Fruit fly (Drosophila melanogaster): ENCODE results near the gene tara.

DNA sequence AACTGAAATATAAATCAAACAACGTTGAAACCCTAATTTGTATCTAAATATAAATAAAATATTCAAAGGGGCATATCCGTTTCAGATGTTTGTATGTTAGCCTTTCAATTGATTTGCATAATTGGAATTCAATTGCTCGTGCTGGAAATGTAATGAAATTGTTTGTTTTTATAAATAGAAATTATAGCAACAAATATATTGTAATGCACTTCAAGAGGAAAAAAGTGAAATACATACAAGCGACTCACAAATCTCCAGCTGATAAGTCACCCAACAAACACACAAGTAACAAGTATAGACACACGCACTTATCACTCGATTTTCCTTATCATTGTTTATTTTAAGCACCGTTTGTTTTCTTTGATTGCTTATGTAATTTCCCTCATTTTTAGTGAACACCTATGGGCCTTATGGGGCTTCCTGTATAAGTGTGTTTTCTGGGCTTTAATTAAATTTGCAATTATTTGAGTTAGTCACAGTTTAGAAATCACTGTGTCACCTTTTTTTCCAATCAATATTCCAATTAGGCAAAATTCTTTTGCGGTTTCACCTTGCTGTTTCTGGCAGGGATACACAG, 60.2 kb downstream of the tara start:
- no peak for TF ChIP-seq psq (optimal IDR thresholded peaks at IDR 0.05)
- TF ChIP-seq h (optimal IDR thresholded peaks at IDR 0.05), result no peak
- no peak for TF ChIP-seq Sin3A (optimal IDR thresholded peaks at IDR 0.05)
- no peak for TF ChIP-seq Myc (optimal IDR thresholded peaks at IDR 0.05)
- TF ChIP-seq ttk (optimal IDR thresholded peaks at IDR 0.05), result no peak
- no peak for TF ChIP-seq insv (optimal IDR thresholded peaks at IDR 0.05)

Measured in Kc167 (cell line).